Worm (Caenorhabditis elegans) whole organism, young adult: Measurements from ENCODE around the gene lys-6.

Experiments
- B0035.1 ChIP-seq: sonication (generic microtip); optimal IDR thresholded peaks from 2 replicates; lab custom pipeline; 2016; ENCODE audit warnings: missing genetic modification characterization, mild to moderate bottlenecking, missing compliant biosample characterization, missing genotype, missing genetic modification reagents
- D2030.7 ChIP-seq: fragments of 200-800 bp; sonication (Bioruptor generic); IDR thresholded peaks from 2 replicates; pipeline ENCODE4 v1.3.6; 2022; ENCODE audit warnings: missing genetic modification reagents, missing genetic modification characterization, missing compliant biosample characterization
- F22D6.2 ChIP-seq: sonication (generic microtip); optimal IDR thresholded peaks from 2 replicates; lab custom pipeline; 2016; ENCODE audit warnings: mild to moderate bottlenecking, missing genetic modification characterization, missing compliant biosample characterization
- F33H1.4 ChIP-seq: fragments of 200-800 bp; sonication (Bioruptor generic); IDR thresholded peaks from 2 replicates; pipeline ENCODE4 v1.3.6; 2022; ENCODE audit warnings: missing genetic modification reagents, missing genetic modification characterization, missing compliant biosample characterization
- F57A8.1 ChIP-seq: fragments of 200-800 bp; sonication (Bioruptor generic); optimal IDR thresholded peaks from 2 replicates; lab custom pipeline; 2018; ENCODE audit warnings: mild to moderate bottlenecking, missing genetic modification characterization, moderate library complexity, missing compliant biosample characterization
- K11D2.4 ChIP-seq: fragments of 200-800 bp; sonication (Bioruptor generic); IDR thresholded peaks from 2 replicates; pipeline ENCODE4 v1.3.6; 2022; ENCODE audit warnings: missing genetic modification reagents, missing genetic modification characterization, missing compliant biosample characterization
- akir-1 ChIP-seq: fragments of 200-800 bp; sonication (Bioruptor generic); optimal IDR thresholded peaks from 2 replicates; lab custom pipeline; 2018; ENCODE audit warnings: mild to moderate bottlenecking, missing genetic modification characterization, moderate library complexity, missing compliant biosample characterization
- ama-1 ChIP-seq, 3 experiments: fragments of 150-350 bp in 1 of 3; sonication (generic microtip) in 2 of 3; optimal IDR thresholded peaks; 2 replicates each; lab custom pipeline; 2014 to 2018; ENCODE audit warnings: missing biosample characterization in 2 of 3, missing genetic modification characterization in 2 of 3, missing genetic modification reagents in 2 of 3
- attf-5 ChIP-seq: fragments of 200-800 bp; sonication (Bioruptor generic); optimal IDR thresholded peaks from 2 replicates; lab custom pipeline; 2018; ENCODE audit warnings: mild to moderate bottlenecking, missing genetic modification characterization, missing compliant biosample characterization
- cebp-1 ChIP-seq, 2 experiments: fragments of 200-800 bp in 1 of 2; sonication (Bioruptor generic) in 1 of 2; sonication (generic microtip) in 1 of 2; IDR thresholded peaks in 1 of 2; optimal IDR thresholded peaks in 1 of 2; 2 replicates each; pipeline versions ENCODE4 v1.3.6 to Lab custom; 2017 to 2022; ENCODE audit warnings: missing compliant biosample characterization in 2 of 2, missing genetic modification characterization in 2 of 2, mild to moderate bottlenecking in 1 of 2, missing genetic modification reagents in 1 of 2, moderate library complexity in 1 of 2
- efl-1 ChIP-seq: fragments of 150-350 bp; optimal IDR thresholded peaks from 2 replicates; lab custom pipeline; 2014; ENCODE audit warnings: missing biosample characterization, missing genetic modification reagents, missing genetic modification characterization
- lin-35 ChIP-seq, 3 experiments: fragments of 150-350 bp in 2 of 3; sonication (generic microtip) in 1 of 3; optimal IDR thresholded peaks; 2 replicates each; lab custom pipeline; 2014 to 2018; ENCODE audit warnings: missing biosample characterization in 3 of 3, missing genetic modification characterization in 3 of 3, missing genetic modification reagents in 3 of 3
- lin-40 ChIP-seq: sonication (generic microtip); optimal IDR thresholded peaks from 2 replicates; lab custom pipeline; 2016; ENCODE audit warnings: missing genetic modification characterization, mild to moderate bottlenecking, missing compliant biosample characterization, missing genotype, missing genetic modification reagents
- lin-54 ChIP-seq: fragments of 200-800 bp; sonication (Bioruptor generic); optimal IDR thresholded peaks from 2 replicates; lab custom pipeline; 2018; ENCODE audit warnings: mild to moderate bottlenecking, missing genetic modification characterization, missing compliant biosample characterization
- madf-6 ChIP-seq: fragments of 200-800 bp; sonication (Bioruptor generic); IDR thresholded peaks from 2 replicates; pipeline ENCODE4 v1.3.6; 2022; ENCODE audit warnings: missing genetic modification reagents, missing genetic modification characterization, missing compliant biosample characterization
- nhr-120 ChIP-seq: fragments of 200-800 bp; sonication (Bioruptor generic); IDR thresholded peaks from 2 replicates; pipeline ENCODE4 v1.3.6; 2022; ENCODE audit warnings: missing genetic modification characterization, missing compliant biosample characterization
- nhr-80 ChIP-seq: sonication (generic microtip); optimal IDR thresholded peaks from 2 replicates; lab custom pipeline; 2016; ENCODE audit warnings: missing genetic modification characterization, missing compliant biosample characterization
- pbrm-1 ChIP-seq: fragments of 200-800 bp; sonication (Bioruptor generic); IDR thresholded peaks from 2 replicates; pipeline ENCODE4 v1.3.6; 2022; ENCODE audit warnings: missing genetic modification reagents, missing genetic modification characterization, missing compliant biosample characterization
- snpc-4 ChIP-seq, 5 experiments: fragments of 150-350 bp in 1 of 5; sonication (generic microtip) in 4 of 5; optimal IDR thresholded peaks; 2 replicates each; lab custom pipeline; 2014 to 2018; ENCODE audit warnings: missing genetic modification characterization in 5 of 5, missing biosample characterization in 3 of 5, antibody characterized with exemption in 2 of 5, mild to moderate bottlenecking in 2 of 5, missing compliant biosample characterization in 2 of 5, missing genotype in 2 of 5, moderate library complexity in 2 of 5, missing genetic modification reagents in 1 of 5
- unc-130 ChIP-seq: sonication (generic microtip); optimal IDR thresholded peaks from 2 replicates; lab custom pipeline; 2016; ENCODE audit warnings: missing genetic modification reagents, missing genetic modification characterization, missing compliant biosample characterization
- unc-62 ChIP-seq: fragments of 150-350 bp; optimal IDR thresholded peaks from 2 replicates; lab custom pipeline; 2014; ENCODE audit warnings: missing biosample characterization, missing genetic modification reagents, missing genetic modification characterization
- zim-3 ChIP-seq: sonication (generic microtip); optimal IDR thresholded peaks from 2 replicates; lab custom pipeline; 2017; ENCODE audit warnings: mild to moderate bottlenecking, missing genetic modification characterization, moderate library complexity, missing compliant biosample characterization
- ztf-25 ChIP-seq: fragments of 200-800 bp; sonication (Bioruptor generic); IDR thresholded peaks from 2 replicates; pipeline ENCODE4 v1.3.6; 2022; ENCODE audit warnings: missing genetic modification reagents, missing genetic modification characterization, missing compliant biosample characterization
- ztf-3 ChIP-seq: fragments of 200-800 bp; sonication (Bioruptor generic); optimal IDR thresholded peaks from 2 replicates; lab custom pipeline; 2018; ENCODE audit warnings: mild to moderate bottlenecking, missing genetic modification characterization, missing compliant biosample characterization

Gene lys-6

DNA sequence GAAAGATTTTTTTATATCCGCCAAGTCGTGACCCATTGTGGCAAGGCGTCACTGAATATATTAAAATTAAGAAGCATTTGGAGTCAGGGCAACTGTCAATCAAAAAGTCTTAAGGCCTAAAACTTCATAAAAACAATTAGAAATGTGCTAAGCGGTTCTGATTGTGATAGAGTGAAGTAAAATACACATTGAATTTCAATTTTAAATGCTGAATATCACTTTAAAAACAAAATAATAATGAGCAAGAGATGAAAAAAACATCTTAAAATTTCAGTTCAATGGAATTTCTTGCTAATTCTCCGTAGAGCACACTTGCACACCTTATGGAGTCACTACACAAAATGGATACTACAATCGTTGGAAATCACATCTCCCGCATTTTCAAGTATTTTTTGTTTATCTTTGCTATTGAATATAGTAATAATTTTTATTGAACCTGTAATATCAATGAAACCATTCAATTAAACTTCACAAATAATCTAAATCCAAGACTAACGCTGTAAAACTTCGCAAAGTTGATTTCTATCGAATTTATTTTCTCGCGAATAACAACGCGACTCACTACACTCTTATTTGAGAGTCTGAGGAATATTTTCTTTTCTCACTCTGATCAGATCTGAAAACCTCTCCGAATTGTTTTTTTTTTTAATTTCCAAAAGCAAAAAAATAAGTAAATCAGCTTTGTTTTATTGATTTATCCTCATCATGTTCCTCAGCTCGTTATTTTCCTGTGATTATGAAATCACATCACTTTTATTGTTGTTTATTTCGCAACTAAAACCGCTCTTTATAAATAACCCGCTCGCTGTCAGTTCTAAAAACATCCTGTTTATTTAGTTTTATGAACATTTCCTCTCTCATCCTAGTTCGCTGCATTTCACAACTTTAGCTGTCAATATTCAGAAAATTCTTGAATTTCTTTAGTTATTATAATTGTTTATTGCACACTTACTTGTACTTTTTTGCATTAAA, 8.0 kb upstream of the lys-6 start, which contains the start of gene mars-1 (continued):
- TF ChIP-seq attf-5 (GFP tag; lab: Kevin White, UChicago) (peak; percentile 54), lin-54 (peak; percentile 41), F33H1.4 (0 out of 2 replicates have a peak, but pooled peaks have one; percentile 17), cebp-1 (GFP tag; IDR thresholded peaks at IDR 0.05; lab: Robert Waterston, UW) (peak; percentile 48; the same call in 1 of the 2 replicates), cebp-1 (tag; optimal IDR thresholded peaks at IDR 0.05; lab: Kevin White, UChicago) (peak; percentile 94), efl-1 (GFP tag; lab: Kevin White, UChicago) (peak; percentile 3), D2030.7 (0 out of 2 replicates have a peak, but pooled peaks have one; percentile 19), lin-35 (GFP tag; optimal IDR thresholded peaks at IDR 0.05; lab: Kevin White, UChicago) (peak in 1 of 3 experiments; percentile 23), snpc-4 (GFP tag; optimal IDR thresholded peaks at IDR 0.05; lab: Kevin White, UChicago) (no peak), snpc-4 (tag; optimal IDR thresholded peaks at IDR 0.05; lab: Kevin White, UChicago) (peak in 2 of 4 experiments; percentile 12 to 41), ztf-25 (GFP tag; lab: Robert Waterston, UW) (no peak), F57A8.1 (GFP tag; lab: Kevin White, UChicago) (no peak), unc-130 (peak; percentile 49), zim-3 (tag; lab: Kevin White, UChicago) (no peak), K11D2.4 (GFP tag; lab: Robert Waterston, UW) (0 out of 2 replicates have a peak, but pooled peaks have one; percentile 31)

DNA sequence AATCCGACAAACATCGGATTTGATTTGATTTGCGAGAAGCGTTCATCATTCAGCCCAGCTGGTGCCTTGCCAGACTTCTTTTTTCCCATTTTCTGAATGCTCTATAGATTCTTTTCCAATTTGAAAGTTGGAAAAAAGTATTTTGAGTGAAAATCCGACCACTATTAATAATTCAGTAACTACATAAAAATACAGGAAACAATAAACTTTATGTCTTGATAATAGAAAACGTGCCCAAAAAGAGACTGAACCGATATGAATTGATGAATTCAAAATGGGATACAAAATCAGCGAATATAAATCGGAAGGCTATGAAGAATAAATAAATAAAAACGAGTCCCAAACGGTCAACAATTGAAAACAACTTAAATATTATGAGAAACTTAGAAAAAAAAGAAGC, 4.0 kb upstream of the lys-6 start, which contains the start of gene F58B3.4:
Gene F58B3.4 (minus strand): TSS at position 101 of the 400 bp plus-strand sequence.
- TF ChIP-seq unc-130, result no peak
- peak; percentile 50 for TF ChIP-seq madf-6 (GFP tag; lab: Robert Waterston, UW)

DNA sequence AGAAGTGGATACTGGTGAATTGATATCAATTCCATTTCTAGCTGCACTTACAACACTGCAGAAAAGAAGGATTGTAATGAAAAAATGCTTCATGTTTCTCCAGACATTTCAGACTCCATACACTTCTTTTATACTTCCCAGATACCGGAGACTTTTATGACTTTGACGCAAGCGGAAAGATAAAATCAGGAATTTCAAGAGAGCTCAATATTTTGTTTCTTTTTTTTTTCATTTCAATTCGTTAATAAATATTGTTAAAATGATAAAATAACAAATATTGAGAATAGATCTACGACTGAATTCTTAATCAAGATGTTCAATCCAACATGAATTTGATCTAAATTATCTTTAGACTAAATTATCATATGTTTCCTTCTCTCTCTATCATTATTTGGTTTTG, 2.3 kb downstream of the lys-6 start, which contains the start of gene lys-5:
Gene lys-5 (minus strand): TSS at position 101 of the 400 bp plus-strand sequence.
- TF ChIP-seq B0035.1 (tag; lab: Kevin White, UChicago) (no peak), ama-1 (optimal IDR thresholded peaks at IDR 0.05; lab: Kevin White, UChicago) (no peak), ama-1 (GFP tag; optimal IDR thresholded peaks at IDR 0.05; lab: Kevin White, UChicago) (no peak), nhr-120 (GFP tag; lab: Robert Waterston, UW) (no peak), ztf-25 (GFP tag; lab: Robert Waterston, UW) (no peak)

DNA sequence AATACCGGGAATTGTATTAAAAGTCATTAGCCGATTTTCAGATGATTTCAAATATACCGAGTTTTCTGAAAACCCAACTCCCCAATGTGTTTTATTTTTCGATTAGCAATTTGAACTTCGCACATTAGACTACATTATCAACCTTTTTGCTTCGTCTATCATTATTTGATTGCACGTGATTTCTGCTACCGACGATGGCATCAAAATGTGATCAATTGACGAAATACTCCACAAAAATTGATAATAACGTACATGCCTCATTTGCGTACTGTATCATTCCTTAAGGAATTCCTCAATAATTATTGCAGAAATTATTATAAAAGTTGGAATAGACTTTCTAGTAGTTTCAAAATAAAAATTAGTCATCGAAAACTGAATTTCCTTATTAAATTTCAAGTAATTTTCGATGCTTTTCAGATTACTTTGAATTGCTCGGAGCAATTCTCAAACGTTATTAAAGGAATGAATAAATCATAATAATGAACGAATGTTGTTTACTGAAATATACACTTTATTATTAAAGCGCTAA, 3.9 kb downstream of the lys-6 start:
- TF ChIP-seq nhr-80 (tag; lab: Kevin White, UChicago), result peak; percentile 66
- TF ChIP-seq cebp-1 (GFP tag; IDR thresholded peaks at IDR 0.05; lab: Robert Waterston, UW), result no peak
- TF ChIP-seq cebp-1 (tag; optimal IDR thresholded peaks at IDR 0.05; lab: Kevin White, UChicago), result peak; percentile 14
- no peak for TF ChIP-seq akir-1 (GFP tag; lab: Kevin White, UChicago)

DNA sequence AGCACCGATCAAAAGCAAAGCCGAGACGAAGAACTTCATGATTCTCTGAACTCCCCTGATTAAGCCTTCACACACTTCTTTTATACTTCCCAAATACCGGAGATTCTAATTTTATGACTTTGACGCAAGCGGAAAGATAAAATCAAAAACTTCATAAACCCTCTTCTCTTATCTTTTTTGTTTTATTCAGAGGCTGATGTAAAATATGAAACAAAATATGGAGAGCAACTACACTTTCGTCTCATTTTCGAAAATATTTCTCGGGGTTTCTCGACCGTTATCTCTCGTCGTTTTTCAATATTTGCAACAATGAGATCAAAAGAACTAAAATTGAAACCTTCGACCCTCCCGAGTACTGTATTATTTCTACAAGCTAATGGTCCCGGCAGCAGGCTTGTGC, 4.7 kb downstream of the lys-6 start, which contains the start of gene lys-4:
Gene lys-4 (minus strand): TSS at position 115 of the 400 bp plus-strand sequence.
- no peak for TF ChIP-seq unc-62
- TF ChIP-seq attf-5 (GFP tag; lab: Kevin White, UChicago), result no peak
- TF ChIP-seq lin-40 (tag; lab: Kevin White, UChicago), result no peak
- no peak for TF ChIP-seq pbrm-1 (GFP tag; lab: Robert Waterston, UW)
- TF ChIP-seq ztf-3 (GFP tag; lab: Kevin White, UChicago), result no peak
- TF ChIP-seq snpc-4 (GFP tag; optimal IDR thresholded peaks at IDR 0.05; lab: Kevin White, UChicago), result no peak
- no peak for TF ChIP-seq snpc-4 (tag; optimal IDR thresholded peaks at IDR 0.05; lab: Kevin White, UChicago)
- no peak for TF ChIP-seq F22D6.2 (tag; lab: Kevin White, UChicago)
